Worm (Caenorhabditis elegans): ENCODE measurements around the gene F21D5.4.

Gene F21D5.4

ce11 chrIV:8743654-8744332 lies 5.9 kb downstream of the F21D5.4 start, which contains the start of gene F21D5.7 (continued):
- no peak for TF ChIP-seq ZK337.2 (GFP tag; IDR thresholded peaks at IDR 0.05)
- TF ChIP-seq Y5F2A.4 (GFP tag; optimal IDR thresholded peaks at IDR 0.05): no peak
- no peak for TF ChIP-seq egl-27 (tag; optimal IDR thresholded peaks at IDR 0.05)
- no peak for TF ChIP-seq madf-5 (GFP tag; IDR thresholded peaks at IDR 0.05)
- TF ChIP-seq pqm-1 (tag; optimal IDR thresholded peaks at IDR 0.05): no peak
- TF ChIP-seq set-16 (GFP tag; IDR thresholded peaks at IDR 0.05): no peak
- no peak for TF ChIP-seq ceh-62 (tag; optimal IDR thresholded peaks at IDR 0.05)
- TF ChIP-seq hlh-30 (tag; optimal IDR thresholded peaks at IDR 0.05; ENCODE audit: insufficient read depth): peak; percentile 90
- TF ChIP-seq madf-9 (GFP tag; conservative IDR thresholded peaks at IDR 0.05): 0 out of 2 replicates have a peak, but pooled peaks have one; percentile 37
- TF ChIP-seq arid-1 (GFP tag; conservative IDR thresholded peaks at IDR 0.05): no peak
- TF ChIP-seq zip-11 (GFP tag; IDR thresholded peaks at IDR 0.05): no peak
- TF ChIP-seq saeg-2 (GFP tag; IDR thresholded peaks at IDR 0.05): no peak
- peak; percentile 72 for TF ChIP-seq duxl-1 (tag; optimal IDR thresholded peaks at IDR 0.05; ENCODE audit: poor library complexity)
- TF ChIP-seq hif-1 (tag; optimal IDR thresholded peaks at IDR 0.05): peak in 1 of 2 experiments; percentile 44
- peak; percentile 46 for TF ChIP-seq spr-1 (tag; optimal IDR thresholded peaks at IDR 0.05)
- TF ChIP-seq fkh-10 (GFP tag; optimal IDR thresholded peaks at IDR 0.05): no peak
- TF ChIP-seq hlh-11 (tag; optimal IDR thresholded peaks at IDR 0.05): peak; percentile 84
- TF ChIP-seq lin-39 (tag; optimal IDR thresholded peaks at IDR 0.05): no peak
- no peak for TF ChIP-seq F44E2.7 (GFP tag; IDR thresholded peaks at IDR 0.05)
- no peak for TF ChIP-seq lin-1 (GFP tag; IDR thresholded peaks at IDR 0.05)
- TF ChIP-seq spr-3 (GFP tag; optimal IDR thresholded peaks at IDR 0.05): no peak
- TF ChIP-seq daf-16 (GFP tag; optimal IDR thresholded peaks at IDR 0.05): peak in 1 of 2 experiments; percentile 34
- peak; percentile 70 for TF ChIP-seq daf-16 (tag; optimal IDR thresholded peaks at IDR 0.05)
- TF ChIP-seq nhr-111 (GFP tag; optimal IDR thresholded peaks at IDR 0.05): no peak
- TF ChIP-seq nhr-41 (GFP tag; IDR thresholded peaks at IDR 0.05): no peak
- peak; percentile 58 for TF ChIP-seq nhr-77 (tag; optimal IDR thresholded peaks at IDR 0.05)
- no peak for TF ChIP-seq F49E8.2 (tag; optimal IDR thresholded peaks at IDR 0.05; ENCODE audit: borderline replicate concordance)
- TF ChIP-seq zfp-3 (GFP tag; conservative IDR thresholded peaks at IDR 0.05): peak; percentile 35; the same call in 1 of the 2 replicates
- no peak for TF ChIP-seq egl-43 (GFP tag; IDR thresholded peaks at IDR 0.05)
- TF ChIP-seq ceh-32 (tag; optimal IDR thresholded peaks at IDR 0.05; ENCODE audit: poor library complexity): no peak
- TF ChIP-seq lim-7 (GFP tag; IDR thresholded peaks at IDR 0.05): no peak
- TF ChIP-seq mxl-2 (GFP tag; conservative IDR thresholded peaks at IDR 0.05): no peak
- TF ChIP-seq dmd-6 (GFP tag; IDR thresholded peaks at IDR 0.05): no peak; the same call in none of the 2 replicates
- peak; percentile 72 for TF ChIP-seq ztf-7 (tag; optimal IDR thresholded peaks at IDR 0.05)
- no peak for TF ChIP-seq F10B5.3 (tag; optimal IDR thresholded peaks at IDR 0.05)
- TF ChIP-seq lin-15B (tag; optimal IDR thresholded peaks at IDR 0.05): no peak
- peak in 1 of 2 experiments; percentile 90 for TF ChIP-seq lsy-2 (tag; optimal IDR thresholded peaks at IDR 0.05)
- peak; percentile 77 for TF ChIP-seq lin-38 (GFP tag; IDR thresholded peaks at IDR 0.05)
- no peak for TF ChIP-seq zag-1 (tag; optimal IDR thresholded peaks at IDR 0.05)
- no peak for TF ChIP-seq Y75B8A.6 (GFP tag; IDR thresholded peaks at IDR 0.05)
- peak; percentile 80 for TF ChIP-seq php-3 (GFP tag; IDR thresholded peaks at IDR 0.05)
- TF ChIP-seq zfp-2 (tag; optimal IDR thresholded peaks at IDR 0.05): no peak
- no peak for TF ChIP-seq skn-1 (tag; optimal IDR thresholded peaks at IDR 0.05)
- TF ChIP-seq unc-62 (GFP tag; optimal IDR thresholded peaks at IDR 0.05 in 1 of 2): peak in 1 of 2 experiments; percentile 51
- no peak for TF ChIP-seq unc-62 (tag; optimal IDR thresholded peaks at IDR 0.05)
- no peak for TF ChIP-seq ztf-11 (tag; optimal IDR thresholded peaks at IDR 0.05)
- peak; percentile 86 for TF ChIP-seq T20F7.1 (GFP tag; optimal IDR thresholded peaks at IDR 0.05)
- TF ChIP-seq mes-2 (tag; optimal IDR thresholded peaks at IDR 0.05; ENCODE audit: poor library complexity, severe bottlenecking): peak; percentile 76
- peak; percentile 12 for TF ChIP-seq nhr-11 (tag; optimal IDR thresholded peaks at IDR 0.05)
- TF ChIP-seq nhr-102 (tag; optimal IDR thresholded peaks at IDR 0.05): peak; percentile 74
